Worm (Caenorhabditis elegans): ENCODE data around the gene srsx-9.

DNA sequence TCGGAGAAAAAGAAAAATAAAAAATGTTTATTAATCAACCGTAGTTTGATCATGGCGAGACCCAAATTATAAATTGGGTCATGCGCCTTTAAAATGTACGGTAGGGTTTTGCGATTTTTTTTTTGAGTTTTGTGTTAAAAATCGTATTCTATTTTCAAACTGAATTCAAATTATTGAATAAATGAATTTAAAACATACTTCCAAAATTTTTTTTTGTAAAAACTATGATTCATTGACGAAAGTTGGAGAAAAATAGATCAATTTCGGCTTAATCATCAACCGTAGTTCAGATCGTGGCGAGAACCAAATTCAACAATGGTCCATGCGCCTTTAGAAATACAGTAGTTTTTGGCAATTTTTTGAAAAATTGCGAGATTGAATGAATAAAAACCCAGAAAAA lies 9.2 kb downstream of the srsx-9 start:
- no peak for TF ChIP-seq him-1 (tag; optimal IDR thresholded peaks at IDR 0.05)
- TF ChIP-seq W03F9.2 (tag; optimal IDR thresholded peaks at IDR 0.05) = peak; percentile 39

Data from whole organism, L4/young adult.